Worm (Caenorhabditis elegans): ENCODE data around the gene cec-2.

- TF ChIP-seq ama-1 (optimal IDR thresholded peaks at IDR 0.05) (no peak), nhr-11 (tag; optimal IDR thresholded peaks at IDR 0.05) (no peak), nhr-76 (tag; optimal IDR thresholded peaks at IDR 0.05) (no peak), fkh-10 (GFP tag; optimal IDR thresholded peaks at IDR 0.05) (no peak), elt-2 (tag; optimal IDR thresholded peaks at IDR 0.05) (no peak), rnt-1 (tag; optimal IDR thresholded peaks at IDR 0.05) (no peak), unc-86 (tag; optimal IDR thresholded peaks at IDR 0.05) (no peak)
These were observed 7.4 kb upstream of the cec-2 start, which contains the start of gene C50A2.7 for ce11 chrIV:1163126-1163525.

Measured in whole organism, L1 larva.